Fruit fly (Drosophila melanogaster): ENCODE measurements around the gene Hsp83.
A peak's percentile ranks its signal among the peaks of the same experiment; 100 is the strongest.

The Hsp83 gene

DNA sequence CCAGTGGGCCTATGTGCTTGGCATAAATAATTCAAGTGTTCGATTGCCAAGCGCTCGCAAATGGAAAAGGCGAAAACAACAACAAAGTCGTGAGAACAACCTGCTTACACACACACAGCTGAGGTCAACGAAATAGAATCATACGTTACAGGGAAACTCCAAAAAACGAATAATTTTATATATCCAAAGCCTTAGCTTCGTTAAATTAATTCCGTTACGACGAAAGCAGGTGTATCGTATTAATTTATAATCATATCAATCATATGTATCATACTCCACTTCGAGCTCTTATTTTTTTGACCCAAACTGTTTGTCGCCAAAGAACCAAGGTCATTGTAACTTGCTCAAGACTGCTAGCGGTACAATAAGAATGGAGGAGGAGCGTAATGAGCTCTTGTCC, 13.3 kb upstream of the Hsp83 start:
- peak; percentile 10 for TF ChIP-seq Hr83 (GFP tag; optimal IDR thresholded peaks at IDR 0.05; ENCODE audit: poor library complexity, severe bottlenecking)
- no peak for TF ChIP-seq dl (GFP tag; optimal IDR thresholded peaks at IDR 0.05; ENCODE audit: insufficient read depth in 1 of 2, partially characterized antibody in 2 of 2)
- peak; percentile 73 for TF ChIP-seq dmrt93B (GFP tag; optimal IDR thresholded peaks at IDR 0.05)
- no peak for TF ChIP-seq dsf (GFP tag; optimal IDR thresholded peaks at IDR 0.05; ENCODE audit: borderline replicate concordance)
- peak; percentile 84 for TF ChIP-seq ey (GFP tag; optimal IDR thresholded peaks at IDR 0.05)
- TF ChIP-seq Vsx2 (GFP tag; optimal IDR thresholded peaks at IDR 0.05; ENCODE audit: partially characterized antibody) = no peak
- TF ChIP-seq Dfd (GFP tag; optimal IDR thresholded peaks at IDR 0.05) = no peak
- TF ChIP-seq HLH106 (tag; optimal IDR thresholded peaks at IDR 0.05) = peak; percentile 85
- peak; percentile 83 for TF ChIP-seq Sp1 (GFP tag; optimal IDR thresholded peaks at IDR 0.05)
- TF ChIP-seq Jra (GFP tag; optimal IDR thresholded peaks at IDR 0.05) = no peak
- no peak for TF ChIP-seq GATAd (GFP tag; optimal IDR thresholded peaks at IDR 0.05)
- no peak for TF ChIP-seq sage (GFP tag; optimal IDR thresholded peaks at IDR 0.05)
- TF ChIP-seq rgr (GFP tag; optimal IDR thresholded peaks at IDR 0.05) = peak; percentile 89
- TF ChIP-seq N (GFP tag; optimal IDR thresholded peaks at IDR 0.05) = no peak
- peak; percentile 87 for TF ChIP-seq OdsH (GFP tag; optimal IDR thresholded peaks at IDR 0.05)
- TF ChIP-seq Hr78 (GFP tag; optimal IDR thresholded peaks at IDR 0.05) = no peak
- no peak for TF ChIP-seq Hnf4 (GFP tag; optimal IDR thresholded peaks at IDR 0.05)
- no peak for TF ChIP-seq CrebA (GFP tag; optimal IDR thresholded peaks at IDR 0.05; ENCODE audit: borderline replicate concordance)
- TF ChIP-seq fru (GFP tag; optimal IDR thresholded peaks at IDR 0.05) = peak; percentile 93
- no peak for TF ChIP-seq jim (GFP tag; optimal IDR thresholded peaks at IDR 0.05)
- peak; percentile 83 for TF ChIP-seq woc (GFP tag; optimal IDR thresholded peaks at IDR 0.05)
- TF ChIP-seq Abd-B (GFP tag; optimal IDR thresholded peaks at IDR 0.05) = no peak
- peak; percentile 94 for TF ChIP-seq h (GFP tag; optimal IDR thresholded peaks at IDR 0.05)
- peak; percentile 64 for TF ChIP-seq Rel (GFP tag; optimal IDR thresholded peaks at IDR 0.05)
- TF ChIP-seq Rel (tag; optimal IDR thresholded peaks at IDR 0.05) = no peak
- TF ChIP-seq pan (optimal IDR thresholded peaks at IDR 0.05) = no peak
- TF ChIP-seq lola (GFP tag; optimal IDR thresholded peaks at IDR 0.05) = no peak
- peak; percentile 73 to 91 for TF ChIP-seq foxo (GFP tag; optimal IDR thresholded peaks at IDR 0.05)
- peak; percentile 48 for TF ChIP-seq CG9705 (GFP tag; optimal IDR thresholded peaks at IDR 0.05)
- no peak for TF ChIP-seq brk (GFP tag; optimal IDR thresholded peaks at IDR 0.05)
- peak; percentile 75 for TF ChIP-seq psq (GFP tag; optimal IDR thresholded peaks at IDR 0.05)
- TF ChIP-seq usp (GFP tag; optimal IDR thresholded peaks at IDR 0.05) = no peak
- TF ChIP-seq Dif (GFP tag; optimal IDR thresholded peaks at IDR 0.05; ENCODE audit: partially characterized antibody) = no peak
- peak; percentile 89 for TF ChIP-seq CG32264 (GFP tag; optimal IDR thresholded peaks at IDR 0.05)
- no peak for TF ChIP-seq Mio (GFP tag; optimal IDR thresholded peaks at IDR 0.05)
- no peak for TF ChIP-seq Myc (optimal IDR thresholded peaks at IDR 0.05)
- TF ChIP-seq tai (GFP tag; optimal IDR thresholded peaks at IDR 0.05) = no peak
- TF ChIP-seq sv (GFP tag; optimal IDR thresholded peaks at IDR 0.05) = peak; percentile 83
- TF ChIP-seq br (GFP tag; optimal IDR thresholded peaks at IDR 0.05) = peak; percentile 90

DNA sequence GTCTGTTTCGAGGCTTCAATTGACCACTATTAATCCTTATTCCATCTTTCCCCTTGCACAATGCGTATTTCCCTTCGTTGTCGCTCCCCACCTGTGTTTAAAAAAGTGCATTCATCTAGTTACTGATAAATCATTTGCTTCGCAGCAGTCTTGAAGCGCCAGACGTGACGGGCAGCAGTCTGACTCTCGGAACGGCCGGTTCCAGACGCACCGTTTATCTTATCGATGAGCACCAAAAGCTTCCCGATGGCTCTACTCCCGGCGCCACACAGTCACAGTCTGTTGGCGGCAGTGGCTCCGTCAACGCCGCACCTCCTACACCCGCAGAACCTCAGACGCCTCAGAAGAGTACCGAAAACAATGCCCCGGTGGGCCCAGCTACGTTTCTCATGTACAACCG, 8.7 kb upstream of the Hsp83 start, which contains the start of gene CG42494:
CG42494 (plus strand) TSS at position 301 of the 400 bp plus-strand sequence.
- no peak for TF ChIP-seq CG9705 (GFP tag; optimal IDR thresholded peaks at IDR 0.05)
- TF ChIP-seq Myc (optimal IDR thresholded peaks at IDR 0.05) = no peak
- TF ChIP-seq CG32264 (GFP tag; optimal IDR thresholded peaks at IDR 0.05) = no peak
- no peak for TF ChIP-seq Hr78 (GFP tag; optimal IDR thresholded peaks at IDR 0.05)
- TF ChIP-seq Sp1 (GFP tag; optimal IDR thresholded peaks at IDR 0.05) = no peak
- no peak for TF ChIP-seq usp (GFP tag; optimal IDR thresholded peaks at IDR 0.05)
- no peak for TF ChIP-seq Vsx2 (GFP tag; optimal IDR thresholded peaks at IDR 0.05; ENCODE audit: partially characterized antibody)
- no peak for TF ChIP-seq woc (GFP tag; optimal IDR thresholded peaks at IDR 0.05)
- TF ChIP-seq dmrt93B (GFP tag; optimal IDR thresholded peaks at IDR 0.05) = no peak
- TF ChIP-seq brk (GFP tag; optimal IDR thresholded peaks at IDR 0.05) = no peak

DNA sequence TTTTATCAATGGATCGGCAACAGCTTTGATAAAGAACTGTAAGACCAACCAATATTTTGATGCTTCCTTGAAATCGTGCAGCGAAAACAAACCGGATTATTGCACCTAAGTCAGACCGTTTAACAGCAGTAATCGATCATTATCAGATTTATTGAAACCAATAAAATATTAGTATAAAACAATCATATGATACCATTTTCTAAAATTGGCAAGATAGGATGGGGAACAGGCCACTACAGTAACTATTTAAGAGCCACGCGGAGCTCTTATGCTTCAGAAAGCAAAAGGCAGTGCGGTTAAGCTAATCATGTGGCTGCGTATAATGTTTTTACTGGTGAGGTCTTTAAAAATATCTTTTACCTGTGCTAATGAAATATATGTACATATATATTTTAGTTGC, 6.4 kb upstream of the Hsp83 start, which contains the start of gene CG32284:
CG32284 (plus strand) TSS at position 301 of the 400 bp plus-strand sequence.
- no peak for TF ChIP-seq brk (GFP tag; optimal IDR thresholded peaks at IDR 0.05)
- TF ChIP-seq Vsx2 (GFP tag; optimal IDR thresholded peaks at IDR 0.05; ENCODE audit: partially characterized antibody) = no peak
- no peak for TF ChIP-seq OdsH (GFP tag; optimal IDR thresholded peaks at IDR 0.05)
- TF ChIP-seq Rel (GFP tag; optimal IDR thresholded peaks at IDR 0.05) = no peak
- TF ChIP-seq Rel (tag; optimal IDR thresholded peaks at IDR 0.05) = no peak
- no peak for TF ChIP-seq tai (GFP tag; optimal IDR thresholded peaks at IDR 0.05)
- no peak for TF ChIP-seq rgr (GFP tag; optimal IDR thresholded peaks at IDR 0.05)
- no peak for TF ChIP-seq fru (GFP tag; optimal IDR thresholded peaks at IDR 0.05)
- TF ChIP-seq Hr78 (GFP tag; optimal IDR thresholded peaks at IDR 0.05) = no peak
- no peak for TF ChIP-seq pan (optimal IDR thresholded peaks at IDR 0.05)
